Fruit fly (Drosophila melanogaster): Measurements from ENCODE around the gene chb.

DNA sequence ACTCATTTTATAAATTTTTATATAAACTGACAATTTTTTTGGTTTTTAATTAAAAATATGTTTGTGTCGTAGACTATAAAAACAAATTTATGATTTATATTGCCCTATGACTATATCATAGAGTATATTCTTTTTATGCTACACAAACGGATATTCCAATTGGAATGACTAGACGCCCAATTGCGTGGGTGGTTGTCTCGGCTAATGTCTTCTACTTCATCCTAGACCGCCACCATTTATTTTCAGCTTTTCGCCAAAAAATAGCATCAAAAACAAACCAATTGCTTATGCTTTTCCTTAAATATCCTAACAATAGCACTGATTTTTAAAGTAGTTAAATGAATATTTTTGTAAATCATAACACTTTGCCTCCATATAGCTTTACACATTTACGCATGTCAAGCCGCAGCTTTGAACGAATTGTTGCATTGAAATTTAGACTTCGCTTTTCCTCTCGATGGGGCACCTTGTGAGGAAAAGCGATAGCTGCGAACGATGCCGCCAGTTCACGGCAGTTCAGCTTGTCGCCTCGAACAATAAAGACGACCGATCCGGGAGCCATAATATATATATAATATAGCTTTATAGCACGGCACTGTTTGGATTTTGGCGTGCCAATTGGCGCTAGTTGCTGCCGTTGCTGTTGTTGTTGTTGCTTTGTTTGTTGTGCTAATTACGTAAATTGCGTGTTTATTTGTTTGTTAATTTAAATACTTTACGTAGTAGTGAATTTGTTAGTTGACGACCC, 29.6 kb downstream of the chb start:
- peak in 1 of 2 experiments; percentile 52 for TF ChIP-seq EcR (GFP tag; optimal IDR thresholded peaks at IDR 0.05)
- TF ChIP-seq CG8478 (optimal IDR thresholded peaks at IDR 0.05) = no peak
- TF ChIP-seq pan (optimal IDR thresholded peaks at IDR 0.05) = no peak
- TF ChIP-seq usp (GFP tag; optimal IDR thresholded peaks at IDR 0.05) = no peak
- no peak for TF ChIP-seq psq (optimal IDR thresholded peaks at IDR 0.05)

Measured in whole organism.